Worm (Caenorhabditis elegans) whole organism, L1 larva: ENCODE results near the gene catp-7.

Source experiments
- C04F5.9 ChIP-seq: sonication (generic microtip); optimal IDR thresholded peaks from 2 replicates; lab custom pipeline; 2016; ENCODE audit warnings: missing genetic modification characterization, missing compliant biosample characterization
- C34B4.2 ChIP-seq: sonication (generic microtip); optimal IDR thresholded peaks from 2 replicates; lab custom pipeline; 2017; ENCODE audit warnings: mild to moderate bottlenecking, missing genetic modification characterization, missing compliant biosample characterization
- aly-2 ChIP-seq: fragments of 150-350 bp; optimal IDR thresholded peaks from 2 replicates; lab custom pipeline; 2014; ENCODE audit warnings: missing biosample characterization, missing genetic modification characterization
- ceh-8 ChIP-seq: fragments of 200-800 bp; sonication (Bioruptor generic); optimal IDR thresholded peaks from 2 replicates; lab custom pipeline; 2018; ENCODE audit warnings: mild to moderate bottlenecking, missing genetic modification characterization, moderate library complexity, missing compliant biosample characterization
- ceh-82 ChIP-seq, 3 experiments: fragments of 150-350 bp in 1 of 3; sonication (generic microtip) in 2 of 3; optimal IDR thresholded peaks; 2 replicates each; lab custom pipeline; 2014 to 2017; ENCODE audit warnings: missing biosample characterization in 3 of 3, missing genetic modification characterization in 3 of 3
- ceh-88 ChIP-seq: fragments of 200-800 bp; sonication (Bioruptor generic); IDR thresholded peaks from 2 replicates; pipeline ENCODE4 v1.3.6; 2022; ENCODE audit warnings: missing genetic modification characterization, missing compliant biosample characterization
- dpl-1 ChIP-seq, 3 experiments: fragments of 150-350 bp in 2 of 3; sonication (generic microtip) in 1 of 3; optimal IDR thresholded peaks; 2 replicates each; lab custom pipeline; 2014 to 2017; ENCODE audit warnings: missing biosample characterization in 3 of 3, missing genetic modification characterization in 3 of 3, missing genetic modification reagents in 3 of 3
- egl-13 ChIP-seq: sonication (generic microtip); optimal IDR thresholded peaks from 2 replicates; lab custom pipeline; 2016; ENCODE audit warnings: missing genotype, missing genetic modification reagents, missing genetic modification characterization, missing compliant biosample characterization
- elt-2 ChIP-seq: sonication (generic microtip); optimal IDR thresholded peaks from 2 replicates; lab custom pipeline; 2016; ENCODE audit warnings: missing genetic modification characterization, mild to moderate bottlenecking, inconsistent platforms, missing compliant biosample characterization, missing genetic modification reagents
- ets-5 ChIP-seq: fragments of 200-800 bp; sonication (Bioruptor generic); IDR thresholded peaks from 2 replicates; pipeline ENCODE4 v1.3.6; 2022; ENCODE audit warnings: missing genetic modification characterization, missing compliant biosample characterization
- fkh-10 ChIP-seq: sonication (generic microtip); optimal IDR thresholded peaks from 2 replicates; lab custom pipeline; 2017; ENCODE audit warnings: missing biosample characterization, missing genetic modification reagents, missing genetic modification characterization
- fkh-4 ChIP-seq: sonication (generic microtip); optimal IDR thresholded peaks from 2 replicates; lab custom pipeline; 2016; ENCODE audit warnings: missing compliant biosample characterization, missing genetic modification characterization, borderline replicate concordance
- fos-1 ChIP-seq: fragments of 150-350 bp; optimal IDR thresholded peaks from 2 replicates; lab custom pipeline; 2014; ENCODE audit warnings: missing biosample characterization, missing genetic modification characterization
- grh-1 ChIP-seq: fragments of 200-800 bp; sonication (Bioruptor generic); IDR thresholded peaks from 2 replicates; pipeline ENCODE4 v1.3.6; 2022; ENCODE audit warnings: missing genetic modification reagents, missing genetic modification characterization, missing compliant biosample characterization
- hlh-4 ChIP-seq: sonication (generic microtip); optimal IDR thresholded peaks from 2 replicates; lab custom pipeline; 2016; ENCODE audit warnings: mild to moderate bottlenecking, missing genetic modification characterization, missing compliant biosample characterization
- hpl-2 ChIP-seq: fragments of 150-350 bp; optimal IDR thresholded peaks from 2 replicates; lab custom pipeline; 2014; ENCODE audit warnings: missing biosample characterization, missing genetic modification reagents, missing genetic modification characterization
- irx-1 ChIP-seq: sonication (generic microtip); optimal IDR thresholded peaks from 2 replicates; lab custom pipeline; 2016; ENCODE audit warnings: missing genetic modification characterization, missing compliant biosample characterization
- isw-1 ChIP-seq: fragments of 200-800 bp; sonication (Bioruptor generic); IDR thresholded peaks from 2 replicates; pipeline ENCODE4 v1.3.6; 2022; ENCODE audit warnings: missing genetic modification characterization, missing compliant biosample characterization
- lin-14 ChIP-seq: fragments of 200-800 bp; sonication (Bioruptor generic); optimal IDR thresholded peaks from 2 replicates; lab custom pipeline; 2018; ENCODE audit warnings: mild to moderate bottlenecking, missing genetic modification characterization, moderate library complexity, missing compliant biosample characterization
- lin-35 ChIP-seq, 2 experiments: fragments of 150-350 bp; optimal IDR thresholded peaks; 2 replicates each; lab custom pipeline; 2014; ENCODE audit warnings: missing biosample characterization in 2 of 2, missing genetic modification characterization in 2 of 2, missing genetic modification reagents in 2 of 2
- lin-39 ChIP-seq: fragments of 150-350 bp; optimal IDR thresholded peaks from 2 replicates; lab custom pipeline; 2014; ENCODE audit warnings: missing biosample characterization, missing genetic modification reagents, missing genetic modification characterization
- mdl-1 ChIP-seq, 2 experiments: fragments of 150-350 bp; optimal IDR thresholded peaks; 2 replicates each; lab custom pipeline; 2014 to 2017; ENCODE audit warnings: missing biosample characterization in 2 of 2, missing genetic modification characterization in 2 of 2, inconsistent platforms in 1 of 2
- nhr-20 ChIP-seq: sonication (generic microtip); optimal IDR thresholded peaks from 2 replicates; lab custom pipeline; 2016; ENCODE audit warnings: mild to moderate bottlenecking, missing genetic modification characterization, missing compliant biosample characterization
- nhr-47 ChIP-seq: sonication (generic microtip); optimal IDR thresholded peaks from 2 replicates; lab custom pipeline; 2016; ENCODE audit warnings: mild to moderate bottlenecking, missing genetic modification characterization, moderate library complexity, missing compliant biosample characterization
- nhr-76 ChIP-seq: sonication (generic microtip); optimal IDR thresholded peaks from 2 replicates; lab custom pipeline; 2017; ENCODE audit warnings: missing biosample characterization, missing genetic modification characterization
- nhr-84 ChIP-seq: sonication (generic microtip); optimal IDR thresholded peaks from 2 replicates; lab custom pipeline; 2017; ENCODE audit warnings: missing biosample characterization, missing genetic modification characterization
- nhr-85 ChIP-seq: sonication (generic microtip); peaks from one replicate; lab custom pipeline; 2016; ENCODE audit warnings: missing genetic modification characterization, inconsistent platforms, missing compliant biosample characterization
- nhr-90 ChIP-seq: sonication (generic microtip); optimal IDR thresholded peaks from 2 replicates; lab custom pipeline; 2016; ENCODE audit warnings: mild to moderate bottlenecking, missing genetic modification characterization, missing compliant biosample characterization; ENCODE audit not compliant: poor library complexity
- pag-3 ChIP-seq: sonication (generic microtip); optimal IDR thresholded peaks from 2 replicates; lab custom pipeline; 2017; ENCODE audit warnings: missing genetic modification characterization, mild to moderate bottlenecking, missing compliant biosample characterization, antibody characterized with exemption, borderline replicate concordance; ENCODE audit not compliant: insufficient read depth
- pax-3 ChIP-seq: fragments of 200-800 bp; sonication (Bioruptor generic); optimal IDR thresholded peaks from 2 replicates; lab custom pipeline; 2018; ENCODE audit warnings: mild to moderate bottlenecking, missing genetic modification characterization, moderate library complexity, missing compliant biosample characterization
- pqm-1 ChIP-seq: sonication (generic microtip); optimal IDR thresholded peaks from 3 replicates; lab custom pipeline; 2017; ENCODE audit warnings: missing biosample characterization, missing genetic modification characterization
- sptf-1 ChIP-seq: fragments of 150-350 bp; optimal IDR thresholded peaks from 2 replicates; lab custom pipeline; 2014; ENCODE audit warnings: missing biosample characterization, missing genetic modification characterization
- tlp-1 ChIP-seq: fragments of 150-350 bp; optimal IDR thresholded peaks from 2 replicates; lab custom pipeline; 2014; ENCODE audit warnings: missing biosample characterization, missing genetic modification characterization
- unc-130 ChIP-seq: fragments of 150-350 bp; optimal IDR thresholded peaks from 2 replicates; lab custom pipeline; 2017; ENCODE audit warnings: missing biosample characterization, missing genetic modification characterization, inconsistent platforms
- unc-30 ChIP-seq: sonication (generic microtip); optimal IDR thresholded peaks from 2 replicates; lab custom pipeline; 2017; ENCODE audit warnings: missing biosample characterization, missing genetic modification characterization
- unc-86 ChIP-seq: sonication (generic microtip); optimal IDR thresholded peaks from 2 replicates; lab custom pipeline; 2016; ENCODE audit warnings: missing genetic modification characterization, missing compliant biosample characterization
- vab-15 ChIP-seq: sonication (generic microtip); optimal IDR thresholded peaks from 2 replicates; lab custom pipeline; 2017; ENCODE audit warnings: missing genotype, mild to moderate bottlenecking, missing genetic modification characterization, missing compliant biosample characterization
- zip-4 ChIP-seq: fragments of 200-800 bp; sonication (Bioruptor generic); optimal IDR thresholded peaks from 2 replicates; lab custom pipeline; 2018; ENCODE audit warnings: mild to moderate bottlenecking, missing genetic modification characterization, moderate library complexity, missing compliant biosample characterization

catp-7 gene

DNA sequence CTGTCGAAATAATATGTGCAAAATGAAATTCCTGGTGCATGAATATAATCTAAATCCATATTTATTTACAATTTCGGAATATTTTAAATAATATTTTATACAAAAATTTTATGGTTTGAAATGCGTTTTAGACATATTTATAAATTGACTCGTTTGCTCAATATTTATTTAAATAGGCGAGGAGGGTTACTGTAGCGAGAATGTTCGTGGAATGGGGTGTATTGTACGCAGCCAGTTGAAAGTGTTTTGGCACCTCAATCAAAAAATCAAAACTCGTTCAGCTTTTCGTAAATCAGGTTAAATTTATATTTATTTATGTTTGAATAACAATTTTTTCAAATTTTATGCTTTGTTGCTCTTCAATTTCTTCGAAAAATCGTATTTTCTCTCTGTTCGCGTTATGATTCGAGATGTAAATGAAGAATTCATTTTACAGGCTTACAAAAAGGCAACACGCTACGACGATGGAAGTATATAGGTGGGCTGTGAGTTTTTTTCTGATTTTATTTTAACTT is 47.1 kb upstream of the catp-7 start, which contains the start of gene hyl-1:
TSS of gene hyl-1 (plus strand) at position 465 of the 515 bp plus-strand sequence.
- TF ChIP-seq nhr-47 (tag; lab: Kevin White, UChicago), result no peak
- no peak for TF ChIP-seq unc-130 (tag; lab: Kevin White, UChicago)
- TF ChIP-seq fkh-10 (GFP tag; lab: Kevin White, UChicago), result no peak
- TF ChIP-seq lin-35 (GFP tag; optimal IDR thresholded peaks at IDR 0.05; lab: Kevin White, UChicago), result no peak
- no peak for TF ChIP-seq ceh-82 (tag; optimal IDR thresholded peaks at IDR 0.05; lab: Kevin White, UChicago)
- no peak for TF ChIP-seq nhr-85 (tag; lab: Kevin White, UChicago)
- TF ChIP-seq vab-15 (tag; lab: Kevin White, UChicago), result no peak
- no peak for TF ChIP-seq pag-3 (tag; lab: Kevin White, UChicago)
- no peak for TF ChIP-seq fos-1 (tag; lab: Kevin White, UChicago)
- TF ChIP-seq zip-4 (GFP tag; lab: Kevin White, UChicago), result no peak
- no peak for TF ChIP-seq unc-86 (tag; lab: Kevin White, UChicago)
- no peak for TF ChIP-seq lin-39 (tag; lab: Kevin White, UChicago)
- TF ChIP-seq aly-2 (tag; lab: Kevin White, UChicago), result no peak
- TF ChIP-seq ceh-8 (GFP tag; lab: Kevin White, UChicago), result no peak
- no peak for TF ChIP-seq sptf-1 (tag; lab: Kevin White, UChicago)
- TF ChIP-seq ets-5 (GFP tag; lab: Robert Waterston, UW), result no peak

DNA sequence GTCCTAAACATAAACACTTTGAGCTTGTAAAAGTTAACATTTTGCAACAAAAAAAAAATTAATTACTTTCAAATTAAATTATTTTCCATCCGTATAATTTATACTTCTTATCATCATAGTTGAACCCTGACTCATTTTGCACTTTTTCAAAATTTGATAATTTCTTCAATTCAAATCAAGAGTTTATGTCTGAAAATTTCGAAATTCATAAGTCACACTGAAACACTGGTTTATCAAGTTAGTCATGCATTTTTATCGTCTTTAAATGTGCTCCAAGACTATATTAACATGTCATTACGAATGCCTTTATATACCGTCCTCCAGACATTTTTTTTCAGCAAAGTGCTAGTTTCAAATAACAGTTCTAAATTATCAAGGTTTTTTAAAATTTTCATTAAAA is 46.1 kb upstream of the catp-7 start:
- peak; percentile 38 for TF ChIP-seq elt-2 (tag; lab: Kevin White, UChicago)
- no peak for TF ChIP-seq pqm-1 (tag; lab: Kevin White, UChicago)

DNA sequence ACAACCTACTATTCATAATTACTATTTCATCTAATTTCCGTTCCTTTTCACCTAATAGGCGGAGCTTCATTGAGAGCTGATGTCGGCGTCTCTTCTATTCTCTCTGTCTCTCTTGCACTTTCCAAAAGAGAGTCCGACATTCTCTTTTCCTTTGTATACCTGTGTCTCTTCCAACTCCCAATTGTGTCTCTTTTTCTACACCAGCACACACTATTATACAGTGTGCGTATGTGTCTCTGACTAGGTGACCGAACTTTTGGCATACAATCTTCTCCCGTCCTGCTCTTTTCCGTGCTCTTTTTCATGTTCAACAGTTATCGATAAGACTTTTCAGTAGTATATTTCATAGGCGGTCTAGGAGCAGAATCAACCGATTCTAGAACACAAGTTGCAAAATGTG is 45.5 kb upstream of the catp-7 start:
- no peak for TF ChIP-seq nhr-76 (tag; lab: Kevin White, UChicago)
- no peak for TF ChIP-seq ceh-82 (tag; optimal IDR thresholded peaks at IDR 0.05; lab: Kevin White, UChicago)
- TF ChIP-seq nhr-90 (tag; lab: Kevin White, UChicago), result no peak
- peak; percentile 5 for TF ChIP-seq nhr-20 (tag; lab: Kevin White, UChicago)
- TF ChIP-seq aly-2 (tag; lab: Kevin White, UChicago), result no peak
- peak; percentile 33 for TF ChIP-seq elt-2 (tag; lab: Kevin White, UChicago)
- TF ChIP-seq lin-14 (GFP tag; lab: Kevin White, UChicago), result peak; percentile 35
- TF ChIP-seq C04F5.9 (tag; lab: Kevin White, UChicago), result no peak
- TF ChIP-seq unc-30 (tag; lab: Kevin White, UChicago), result no peak
- no peak for TF ChIP-seq zip-4 (GFP tag; lab: Kevin White, UChicago)
- TF ChIP-seq unc-130 (tag; lab: Kevin White, UChicago), result no peak

DNA sequence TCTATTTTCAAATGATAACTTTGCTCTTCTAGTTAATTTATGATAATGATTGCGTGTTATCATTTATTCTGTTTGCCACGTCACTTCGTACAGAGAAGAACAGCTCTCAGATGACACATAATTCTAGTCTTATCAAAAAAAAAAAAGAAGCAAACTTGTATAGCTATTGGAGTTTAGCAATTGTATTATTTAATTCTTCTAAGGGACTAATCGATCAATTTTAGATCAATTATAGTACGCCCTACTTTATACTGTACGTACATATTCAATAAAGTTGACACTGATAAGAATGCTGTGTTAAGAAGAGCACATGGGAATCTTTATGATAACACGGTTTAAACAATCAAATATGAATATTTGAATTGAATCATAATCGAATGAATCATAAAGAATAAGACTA is 43.5 kb upstream of the catp-7 start:
- TF ChIP-seq egl-13 (tag; lab: Kevin White, UChicago) (no peak), nhr-20 (tag; lab: Kevin White, UChicago) (peak; percentile 39), ceh-88 (GFP tag; lab: Robert Waterston, UW) (no peak), nhr-90 (tag; lab: Kevin White, UChicago) (no peak), elt-2 (tag; lab: Kevin White, UChicago) (peak; percentile 92)

DNA sequence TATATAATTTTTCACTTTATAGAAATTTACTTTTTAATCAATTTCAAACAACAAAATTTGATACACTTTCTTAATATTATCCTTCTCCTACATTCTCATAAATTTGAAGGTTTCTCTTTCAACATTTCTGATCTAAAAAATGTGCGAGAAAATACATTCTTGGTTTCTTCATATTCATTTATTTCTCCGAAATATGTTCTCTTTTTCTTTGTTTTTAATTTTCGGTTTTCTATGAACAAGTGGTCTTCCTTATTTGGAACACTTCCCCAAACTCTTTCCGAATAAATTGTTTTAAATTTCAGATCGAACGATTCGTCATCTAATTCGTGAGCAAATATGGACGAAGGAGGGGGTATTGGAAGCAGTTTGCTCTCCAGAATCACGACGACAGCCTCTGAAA is 26.7 kb upstream of the catp-7 start, which contains the start of gene npr-22:
TSS of gene npr-22 (plus strand) at position 301 of the 400 bp plus-strand sequence.
- TF ChIP-seq unc-30 (tag; lab: Kevin White, UChicago) (no peak), fkh-4 (no peak), grh-1 (no peak), isw-1 (no peak), pax-3 (tag; lab: Kevin White, UChicago) (no peak), hpl-2 (GFP tag; lab: Kevin White, UChicago) (no peak), dpl-1 (GFP tag; optimal IDR thresholded peaks at IDR 0.05; lab: Kevin White, UChicago) (no peak), hlh-4 (tag; lab: Kevin White, UChicago) (no peak), tlp-1 (tag; lab: Kevin White, UChicago) (no peak), mdl-1 (tag; optimal IDR thresholded peaks at IDR 0.05; lab: Kevin White, UChicago) (no peak), lin-39 (tag; lab: Kevin White, UChicago) (no peak), C34B4.2 (tag; lab: Kevin White, UChicago) (no peak), lin-14 (GFP tag; lab: Kevin White, UChicago) (no peak), irx-1 (tag; lab: Kevin White, UChicago) (no peak), nhr-20 (tag; lab: Kevin White, UChicago) (no peak), nhr-84 (tag; lab: Kevin White, UChicago) (no peak)
- TF ChIP-seq, all 84 proteins: peak for 0
